Worm (Caenorhabditis elegans) whole organism, early embryonic: Measurements from ENCODE around the gene usp-46.

ENCODE experiments used
- ama-1 ChIP-seq: fragments of 150-350 bp; optimal IDR thresholded peaks from 2 replicates; lab custom pipeline; 2014
- flt-1 ChIP-seq: fragments of 200-800 bp; sonication (Bioruptor generic); IDR thresholded peaks from 2 replicates; pipeline ENCODE4 v1.3.6; 2022; ENCODE audit warnings: missing genetic modification characterization, missing compliant biosample characterization
- hmbx-1 ChIP-seq: sonication (generic microtip); optimal IDR thresholded peaks from 2 replicates; lab custom pipeline; 2016; ENCODE audit warnings: mild to moderate bottlenecking, missing genetic modification characterization, missing compliant biosample characterization
- hmg-4 ChIP-seq: fragments of 200-800 bp; sonication (Bioruptor generic); optimal IDR thresholded peaks from 2 replicates; lab custom pipeline; 2018; ENCODE audit warnings: mild to moderate bottlenecking, missing genetic modification characterization, missing compliant biosample characterization
- tra-4 ChIP-seq: sonication (generic microtip); optimal IDR thresholded peaks from 2 replicates; lab custom pipeline; 2017; ENCODE audit warnings: missing genetic modification characterization, missing compliant biosample characterization

DNA sequence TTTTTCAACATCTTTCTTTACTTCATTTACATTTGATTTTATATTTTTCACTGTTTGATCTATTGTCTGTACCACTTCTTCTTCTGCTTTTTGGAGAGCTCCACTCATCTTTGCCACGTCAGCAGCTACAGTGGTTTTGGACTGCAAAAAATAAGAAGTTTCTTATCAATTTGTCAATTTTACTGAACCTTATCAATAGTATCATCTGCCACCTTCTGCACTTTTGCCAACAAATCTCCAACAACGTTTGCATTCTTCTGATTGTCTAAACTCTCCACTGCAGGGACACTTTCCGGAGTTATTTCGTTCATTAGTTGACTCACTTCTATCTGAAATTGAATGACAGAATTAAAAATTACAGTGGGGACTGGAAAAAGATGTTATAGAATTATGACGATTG, 10.4 kb downstream of the usp-46 start:
- TF ChIP-seq tra-4: no peak
- no peak for TF ChIP-seq hmg-4 (GFP tag; lab: Kevin White, UChicago)
- TF ChIP-seq ama-1: no peak
- TF ChIP-seq hmbx-1 (tag; lab: Kevin White, UChicago): no peak
- no peak for TF ChIP-seq flt-1 (GFP tag; lab: Robert Waterston, UW)
